Worm (Caenorhabditis elegans) whole organism, L2 larva: ENCODE data around the gene col-125.
"Not testable (repeated sequence)": the region's sequence is repeated elsewhere in the genome, so short reads cannot be mapped to it uniquely, and the experiment has no call there.

Experiments
- C34F6.9 ChIP-seq: fragments of 150-350 bp; optimal IDR thresholded peaks from 2 replicates; lab custom pipeline; 2014; ENCODE audit warnings: missing biosample characterization, missing genetic modification characterization
- F13H6.1 ChIP-seq: sonication (generic microtip); optimal IDR thresholded peaks from 2 replicates; lab custom pipeline; 2016; ENCODE audit warnings: missing genetic modification characterization, missing compliant biosample characterization
- ZK546.5 ChIP-seq: sonication (generic microtip); optimal IDR thresholded peaks from 2 replicates; lab custom pipeline; 2017; ENCODE audit warnings: missing biosample characterization, missing genetic modification characterization
- alr-1 ChIP-seq: fragments of 150-350 bp; optimal IDR thresholded peaks from 2 replicates; lab custom pipeline; 2014; ENCODE audit warnings: missing biosample characterization, missing genetic modification characterization
- aly-2 ChIP-seq: fragments of 150-350 bp; optimal IDR thresholded peaks from 2 replicates; lab custom pipeline; 2014; ENCODE audit warnings: missing biosample characterization, missing genetic modification characterization
- ama-1 ChIP-seq: fragments of 150-350 bp; optimal IDR thresholded peaks from 2 replicates; lab custom pipeline; 2018; ENCODE audit warnings: inconsistent platforms
- blmp-1 ChIP-seq: sonication (generic microtip); optimal IDR thresholded peaks from 2 replicates; lab custom pipeline; 2017; ENCODE audit warnings: missing genetic modification characterization, mild to moderate bottlenecking, missing compliant biosample characterization, antibody characterized with exemption, moderate library complexity; ENCODE audit not compliant: insufficient read depth
- ceh-16 ChIP-seq: fragments of 150-350 bp; optimal IDR thresholded peaks from 2 replicates; lab custom pipeline; 2014; ENCODE audit warnings: missing biosample characterization, missing genetic modification characterization
- ceh-82 ChIP-seq: fragments of 150-350 bp; optimal IDR thresholded peaks from 2 replicates; lab custom pipeline; 2014; ENCODE audit warnings: missing biosample characterization, missing genetic modification characterization
- crh-2 ChIP-seq: sonication (generic microtip); optimal IDR thresholded peaks from 2 replicates; lab custom pipeline; 2017; ENCODE audit warnings: missing biosample characterization, missing genetic modification characterization
- dmd-4 ChIP-seq: sonication (generic microtip); optimal IDR thresholded peaks from 2 replicates; lab custom pipeline; 2017; ENCODE audit warnings: missing biosample characterization, missing genetic modification characterization
- fos-1 ChIP-seq: fragments of 150-350 bp; optimal IDR thresholded peaks from 2 replicates; lab custom pipeline; 2014; ENCODE audit warnings: missing biosample characterization, missing genetic modification characterization
- gmeb-1 ChIP-seq: fragments of 150-350 bp; optimal IDR thresholded peaks from 2 replicates; lab custom pipeline; 2014; ENCODE audit warnings: missing biosample characterization, missing genetic modification characterization
- lin-11 ChIP-seq: fragments of 150-350 bp; sonication (generic microtip); optimal IDR thresholded peaks from 2 replicates; lab custom pipeline; 2014; ENCODE audit warnings: missing biosample characterization, missing genetic modification characterization, inconsistent platforms, mixed read lengths
- lin-13 ChIP-seq: fragments of 150-350 bp; optimal IDR thresholded peaks from 2 replicates; lab custom pipeline; 2014; ENCODE audit warnings: missing biosample characterization, missing genetic modification reagents, missing genetic modification characterization
- lin-39 ChIP-seq: fragments of 150-350 bp; optimal IDR thresholded peaks from 2 replicates; lab custom pipeline; 2014; ENCODE audit warnings: missing biosample characterization, missing genetic modification reagents, missing genetic modification characterization
- lsy-2 ChIP-seq, 2 experiments: fragments of 150-350 bp in 1 of 2; sonication (generic microtip) in 1 of 2; optimal IDR thresholded peaks; 2 replicates each; lab custom pipeline; 2014 to 2017; ENCODE audit warnings: missing biosample characterization in 2 of 2, missing genetic modification characterization in 2 of 2
- mbf-1 ChIP-seq: sonication (generic microtip); optimal IDR thresholded peaks from 2 replicates; lab custom pipeline; 2017; ENCODE audit warnings: missing biosample characterization, missing genetic modification characterization
- mdl-1 ChIP-seq, 2 experiments: fragments of 150-350 bp in 1 of 2; sonication (generic microtip) in 1 of 2; optimal IDR thresholded peaks; 2 replicates each; lab custom pipeline; 2017; ENCODE audit warnings: missing biosample characterization in 2 of 2, missing genetic modification characterization in 2 of 2
- nhr-10 ChIP-seq: sonication (generic microtip); optimal IDR thresholded peaks from 2 replicates; lab custom pipeline; 2017; ENCODE audit warnings: missing biosample characterization, missing genetic modification characterization
- nhr-11 ChIP-seq: fragments of 150-350 bp; optimal IDR thresholded peaks from 2 replicates; lab custom pipeline; 2014; ENCODE audit warnings: missing biosample characterization, missing genetic modification characterization
- nhr-12 ChIP-seq: fragments of 150-350 bp; optimal IDR thresholded peaks from 2 replicates; lab custom pipeline; 2014; ENCODE audit warnings: missing biosample characterization, missing genetic modification characterization
- nhr-129 ChIP-seq: fragments of 150-350 bp; optimal IDR thresholded peaks from 2 replicates; lab custom pipeline; 2014; ENCODE audit warnings: missing biosample characterization, missing genetic modification characterization
- nhr-21 ChIP-seq: fragments of 150-350 bp; optimal IDR thresholded peaks from 2 replicates; lab custom pipeline; 2014; ENCODE audit warnings: missing biosample characterization, missing genetic modification characterization
- nhr-237 ChIP-seq: fragments of 150-350 bp; optimal IDR thresholded peaks from 2 replicates; lab custom pipeline; 2014; ENCODE audit warnings: missing biosample characterization, missing genetic modification characterization
- nhr-25 ChIP-seq: fragments of 150-350 bp; sonication (generic microtip); optimal IDR thresholded peaks from 3 replicates; lab custom pipeline; 2014; ENCODE audit warnings: missing biosample characterization, missing genetic modification characterization
- nhr-6 ChIP-seq: fragments of 150-350 bp; optimal IDR thresholded peaks from 2 replicates; lab custom pipeline; 2014; ENCODE audit warnings: missing biosample characterization, missing genetic modification characterization
- nhr-77 ChIP-seq: fragments of 150-350 bp; optimal IDR thresholded peaks from 2 replicates; lab custom pipeline; 2014; ENCODE audit warnings: missing biosample characterization, missing genetic modification characterization
- peb-1 ChIP-seq: fragments of 150-350 bp; optimal IDR thresholded peaks from 2 replicates; lab custom pipeline; 2014; ENCODE audit warnings: missing biosample characterization, missing genetic modification characterization
- sma-3 ChIP-seq: sonication (generic microtip); optimal IDR thresholded peaks from 2 replicates; lab custom pipeline; 2016; ENCODE audit warnings: missing genetic modification reagents, missing genetic modification characterization, missing compliant biosample characterization
- sma-9 ChIP-seq, 2 experiments: fragments of 150-350 bp in 1 of 2; sonication (generic microtip) in 1 of 2; optimal IDR thresholded peaks; 2 replicates each; lab custom pipeline; 2014 to 2016; ENCODE audit warnings: missing genetic modification characterization in 2 of 2, mild to moderate bottlenecking in 1 of 2, missing biosample characterization in 1 of 2, missing compliant biosample characterization in 1 of 2, missing genetic modification reagents in 1 of 2, moderate library complexity in 1 of 2
- snpc-4 ChIP-seq: fragments of 150-350 bp; optimal IDR thresholded peaks from 2 replicates; lab custom pipeline; 2014; ENCODE audit warnings: missing biosample characterization, missing genetic modification characterization
- unc-55 ChIP-seq: fragments of 150-350 bp; sonication (generic microtip); optimal IDR thresholded peaks from 3 replicates; lab custom pipeline; 2014; ENCODE audit warnings: missing biosample characterization, missing genetic modification reagents, missing genetic modification characterization
- ztf-1 ChIP-seq: fragments of 200-800 bp; sonication (Bioruptor generic); conservative IDR thresholded peaks from 2 replicates; pipeline ENCODE4 v1.3.6; 2022; ENCODE audit warnings: missing genetic modification characterization, missing compliant biosample characterization
- ztf-11 ChIP-seq: sonication (generic microtip); optimal IDR thresholded peaks from 2 replicates; lab custom pipeline; 2017; ENCODE audit warnings: missing biosample characterization, missing genetic modification characterization

col-125 gene

ce11 chrIV:11261535-11261934 lies 36.2 kb downstream of the col-125 start, which contains the start of gene F54D1.1:
F54D1.1 (plus strand) TSS chrIV:11261835.
- TF ChIP-seq lsy-2 (tag; optimal IDR thresholded peaks at IDR 0.05; lab: Kevin White, UChicago): no peak
- no peak for TF ChIP-seq nhr-25 (tag; lab: Kevin White, UChicago)
- TF ChIP-seq nhr-10 (tag; lab: Kevin White, UChicago): no peak
- no peak for TF ChIP-seq snpc-4 (tag; lab: Kevin White, UChicago)
- TF ChIP-seq sma-9 (GFP tag; optimal IDR thresholded peaks at IDR 0.05; lab: Kevin White, UChicago): no peak
- TF ChIP-seq sma-9 (tag; optimal IDR thresholded peaks at IDR 0.05; lab: Kevin White, UChicago): no peak
- TF ChIP-seq ztf-1 (GFP tag; lab: Robert Waterston, UW): no peak
- no peak for TF ChIP-seq nhr-6 (tag; lab: Kevin White, UChicago)
- TF ChIP-seq mbf-1: no peak
- TF ChIP-seq nhr-21 (tag; lab: Kevin White, UChicago): no peak
- TF ChIP-seq, all 48 proteins: peak for 0

- TF ChIP-seq nhr-237, gmeb-1, C34F6.9 (tag; lab: Kevin White, UChicago): not testable (repeated sequence)
Measured at ce11 chrIV:11263101-11263500, 37.8 kb downstream of the col-125 start, which contains the start of gene col-126. col-126 (plus strand) TSS chrIV:11263401.

ce11 chrIV:11266090-11266489 lies 40.8 kb downstream of the col-125 start, which contains the start of gene col-127:
col-127 (minus strand) TSS chrIV:11266190.
- TF ChIP-seq crh-2 (tag; lab: Kevin White, UChicago): no peak
- TF ChIP-seq nhr-10 (tag; lab: Kevin White, UChicago): no peak
- no peak for TF ChIP-seq alr-1 (tag; lab: Kevin White, UChicago)
- TF ChIP-seq nhr-21 (tag; lab: Kevin White, UChicago): no peak
- TF ChIP-seq ceh-16: no peak
- TF ChIP-seq nhr-77 (tag; lab: Kevin White, UChicago): no peak
- no peak for TF ChIP-seq ceh-82
- TF ChIP-seq sma-3: no peak
- TF ChIP-seq lin-39 (tag; lab: Kevin White, UChicago): no peak
- TF ChIP-seq nhr-11 (tag; lab: Kevin White, UChicago): no peak
- TF ChIP-seq nhr-12 (tag; lab: Kevin White, UChicago): no peak

ce11 chrIV:11269483-11269882 lies 44.2 kb downstream of the col-125 start:
- no peak for TF ChIP-seq ama-1
- no peak for TF ChIP-seq aly-2 (tag; lab: Kevin White, UChicago)
- TF ChIP-seq ztf-11 (tag; lab: Kevin White, UChicago): no peak
- peak; percentile 57 for TF ChIP-seq F13H6.1

ce11 chrIV:11271262-11271661 lies 46.0 kb downstream of the col-125 start, which contains the start of gene nhr-7:
nhr-7 (minus strand) TSS chrIV:11271362.
- TF ChIP-seq nhr-129 (tag; lab: Kevin White, UChicago) (peak; percentile 32), snpc-4 (tag; lab: Kevin White, UChicago) (no peak), ceh-16 (no peak)
- TF ChIP-seq, all 48 proteins: peak for 1

- TF ChIP-seq dmd-4 (tag; lab: Kevin White, UChicago) (no peak), unc-55 (GFP tag; lab: Kevin White, UChicago) (no peak), nhr-237 (tag; lab: Kevin White, UChicago) (no peak), lin-11 (tag; lab: Kevin White, UChicago) (no peak), lin-13 (GFP tag; lab: Kevin White, UChicago) (no peak), lsy-2 (tag; optimal IDR thresholded peaks at IDR 0.05; lab: Kevin White, UChicago) (no peak), alr-1 (tag; lab: Kevin White, UChicago) (no peak), fos-1 (no peak), nhr-6 (tag; lab: Kevin White, UChicago) (no peak), peb-1 (tag; lab: Kevin White, UChicago) (no peak), mdl-1 (tag; optimal IDR thresholded peaks at IDR 0.05; lab: Kevin White, UChicago) (no peak), lin-39 (tag; lab: Kevin White, UChicago) (no peak), C34F6.9 (tag; lab: Kevin White, UChicago) (no peak), ceh-82 (no peak), sma-9 (GFP tag; optimal IDR thresholded peaks at IDR 0.05; lab: Kevin White, UChicago) (no peak), sma-9 (tag; optimal IDR thresholded peaks at IDR 0.05; lab: Kevin White, UChicago) (no peak), ZK546.5 (no peak), blmp-1 (tag; lab: Kevin White, UChicago) (no peak)
Measured at ce11 chrIV:11273151-11273550, 47.8 kb downstream of the col-125 start, which contains the start of gene gtl-2. gtl-2 (plus strand) TSS chrIV:11273451.
